Worm (Caenorhabditis elegans) whole organism, L4 larva: Measurements from ENCODE around the gene rbm-42.

Experiments used
- F26F4.8 ChIP-seq: fragments of 200-800 bp; sonication (Bioruptor generic); conservative IDR thresholded peaks from 2 replicates; pipeline ENCODE4 v1.3.6; 2022; ENCODE audit warnings: missing genetic modification characterization, missing compliant biosample characterization
- F44E2.7 ChIP-seq: fragments of 200-800 bp; sonication (Bioruptor generic); IDR thresholded peaks from 2 replicates; pipeline ENCODE4 v2.1.2; 2022; ENCODE audit warnings: missing genetic modification characterization, missing compliant biosample characterization
- F49E8.2 ChIP-seq: sonication (generic microtip); optimal IDR thresholded peaks from 2 replicates; lab custom pipeline; 2016; ENCODE audit warnings: missing compliant biosample characterization, mild to moderate bottlenecking, missing genetic modification characterization, borderline replicate concordance
- R02D3.7 ChIP-seq: fragments of 150-350 bp; sonication (generic microtip); optimal IDR thresholded peaks from 3 replicates; lab custom pipeline; 2014; ENCODE audit warnings: missing biosample characterization, missing genetic modification characterization
- T26A8.4 ChIP-seq: fragments of 200-800 bp; sonication (Bioruptor generic); IDR thresholded peaks from 2 replicates; pipeline ENCODE4 v1.3.6; 2022; ENCODE audit warnings: missing genetic modification characterization, missing compliant biosample characterization
- Y75B8A.6 ChIP-seq: fragments of 200-800 bp; sonication (Bioruptor generic); IDR thresholded peaks from 2 replicates; pipeline ENCODE4 v1.3.6; 2022; ENCODE audit warnings: missing genetic modification reagents, missing genetic modification characterization, missing compliant biosample characterization
- ZK337.2 ChIP-seq: fragments of 200-800 bp; sonication (Bioruptor generic); IDR thresholded peaks from 2 replicates; pipeline ENCODE4 v1.3.6; 2022; ENCODE audit warnings: missing genetic modification reagents, missing genetic modification characterization, missing compliant biosample characterization
- aly-2 ChIP-seq: sonication (generic microtip); optimal IDR thresholded peaks from 2 replicates; lab custom pipeline; 2018; ENCODE audit warnings: missing biosample characterization, missing genetic modification characterization
- ceh-28 ChIP-seq: fragments of 150-350 bp; optimal IDR thresholded peaks from 2 replicates; lab custom pipeline; 2014; ENCODE audit warnings: missing biosample characterization, missing genetic modification reagents, missing genetic modification characterization
- ceh-32 ChIP-seq: sonication (generic microtip); optimal IDR thresholded peaks from 2 replicates; lab custom pipeline; 2016; ENCODE audit warnings: mild to moderate bottlenecking, missing genetic modification characterization, missing compliant biosample characterization; ENCODE audit not compliant: poor library complexity
- ceh-44 ChIP-seq: fragments of 200-800 bp; sonication (Bioruptor generic); IDR thresholded peaks from 2 replicates; pipeline ENCODE4 v1.3.6; 2022; ENCODE audit warnings: missing genetic modification reagents, missing genetic modification characterization, missing compliant biosample characterization
- ces-1 ChIP-seq: fragments of 150-350 bp; sonication (generic microtip); optimal IDR thresholded peaks from 4 replicates; lab custom pipeline; 2014; ENCODE audit warnings: missing biosample characterization, missing genetic modification reagents, missing genetic modification characterization
- ctbp-1 ChIP-seq: fragments of 200-800 bp; sonication (Bioruptor generic); IDR thresholded peaks from 2 replicates; pipeline ENCODE4 v1.3.6; 2022; ENCODE audit warnings: missing genetic modification reagents, missing genetic modification characterization, missing compliant biosample characterization
- daf-16 ChIP-seq, 3 experiments: sonication (generic microtip); optimal IDR thresholded peaks; 2 replicates each; lab custom pipeline; 2016 to 2017; ENCODE audit warnings: missing genetic modification characterization in 3 of 3, missing genetic modification reagents in 3 of 3, mild to moderate bottlenecking in 2 of 3, missing compliant biosample characterization in 2 of 3, missing biosample characterization in 1 of 3, moderate library complexity in 1 of 3
- dmd-6 ChIP-seq: fragments of 200-800 bp; sonication (Bioruptor generic); IDR thresholded peaks from 2 replicates; pipeline ENCODE4 v1.3.6; 2022; ENCODE audit warnings: missing genetic modification reagents, missing genetic modification characterization, missing compliant biosample characterization
- dmd-8 ChIP-seq: fragments of 200-800 bp; sonication (Bioruptor generic); IDR thresholded peaks from 2 replicates; pipeline ENCODE4 v1.3.6; 2022; ENCODE audit warnings: missing genetic modification characterization, missing compliant biosample characterization
- dmd-9 ChIP-seq: fragments of 200-800 bp; sonication (Bioruptor generic); IDR thresholded peaks from 2 replicates; pipeline ENCODE4 v1.3.6; 2022; ENCODE audit warnings: missing genetic modification reagents, missing genetic modification characterization, missing compliant biosample characterization
- egl-27 ChIP-seq: sonication (generic microtip); optimal IDR thresholded peaks from 3 replicates; lab custom pipeline; 2017; ENCODE audit warnings: missing biosample characterization, missing genetic modification reagents, missing genetic modification characterization
- fkh-10 ChIP-seq: fragments of 150-350 bp; optimal IDR thresholded peaks from 2 replicates; lab custom pipeline; 2014; ENCODE audit warnings: missing biosample characterization, missing genetic modification reagents, missing genetic modification characterization
- hlh-11 ChIP-seq: fragments of 200-800 bp; sonication (Bioruptor generic); optimal IDR thresholded peaks from 2 replicates; lab custom pipeline; 2018; ENCODE audit warnings: mild to moderate bottlenecking, missing genetic modification characterization, missing compliant biosample characterization
- hlh-30 ChIP-seq: sonication (generic microtip); optimal IDR thresholded peaks from 2 replicates; lab custom pipeline; 2017; ENCODE audit warnings: antibody characterized with exemption, mild to moderate bottlenecking, missing genetic modification characterization, missing compliant biosample characterization; ENCODE audit not compliant: insufficient read depth
- hmg-1.1 ChIP-seq: fragments of 200-800 bp; sonication (Bioruptor generic); IDR thresholded peaks from 2 replicates; pipeline ENCODE4 v1.3.6; 2022; ENCODE audit warnings: missing genetic modification reagents, missing genetic modification characterization, missing compliant biosample characterization
- jun-1 ChIP-seq: fragments of 150-350 bp; optimal IDR thresholded peaks from 2 replicates; lab custom pipeline; 2014; ENCODE audit warnings: missing biosample characterization, missing genetic modification reagents, missing genetic modification characterization
- lin-1 ChIP-seq: fragments of 200-800 bp; sonication (Bioruptor generic); IDR thresholded peaks from 2 replicates; pipeline ENCODE4 v1.3.6; 2022; ENCODE audit warnings: missing genetic modification reagents, missing genetic modification characterization, missing compliant biosample characterization
- lin-39 ChIP-seq: fragments of 150-350 bp; optimal IDR thresholded peaks from 2 replicates; lab custom pipeline; 2014; ENCODE audit warnings: missing biosample characterization, missing genetic modification reagents, missing genetic modification characterization
- lir-3 ChIP-seq: sonication (generic microtip); optimal IDR thresholded peaks from 2 replicates; lab custom pipeline; 2016; ENCODE audit warnings: mild to moderate bottlenecking, missing genetic modification characterization, missing compliant biosample characterization
- lsy-2 ChIP-seq, 2 experiments: fragments of 150-350 bp in 1 of 2; sonication (generic microtip) in 1 of 2; optimal IDR thresholded peaks; 2 replicates each; lab custom pipeline; 2014 to 2017; ENCODE audit warnings: missing biosample characterization in 2 of 2, missing genetic modification characterization in 2 of 2
- mdt-29 ChIP-seq: fragments of 200-800 bp; sonication (Bioruptor generic); IDR thresholded peaks from 2 replicates; pipeline ENCODE4 v1.3.6; 2022; ENCODE audit warnings: missing genetic modification reagents, missing genetic modification characterization, missing compliant biosample characterization
- mxl-3 ChIP-seq: fragments of 200-800 bp; sonication (Bioruptor generic); optimal IDR thresholded peaks from 2 replicates; lab custom pipeline; 2018; ENCODE audit warnings: mild to moderate bottlenecking, missing genetic modification characterization, missing compliant biosample characterization
- nhr-28 ChIP-seq: fragments of 150-350 bp; optimal IDR thresholded peaks from 2 replicates; lab custom pipeline; 2014; ENCODE audit warnings: missing biosample characterization, missing genetic modification characterization
- nhr-42 ChIP-seq: fragments of 200-800 bp; sonication (Bioruptor generic); IDR thresholded peaks from 2 replicates; pipeline ENCODE4 v1.3.6; 2022; ENCODE audit warnings: missing genetic modification characterization, missing compliant biosample characterization
- nhr-48 ChIP-seq: sonication (generic microtip); optimal IDR thresholded peaks from 2 replicates; lab custom pipeline; 2016; ENCODE audit warnings: mild to moderate bottlenecking, missing genetic modification characterization, missing compliant biosample characterization
- nhr-77 ChIP-seq: fragments of 150-350 bp; optimal IDR thresholded peaks from 2 replicates; lab custom pipeline; 2014; ENCODE audit warnings: missing biosample characterization, missing genetic modification characterization
- php-3 ChIP-seq: fragments of 200-800 bp; sonication (Bioruptor generic); IDR thresholded peaks from 2 replicates; pipeline ENCODE4 v1.3.6; 2022; ENCODE audit warnings: missing genetic modification reagents, missing genetic modification characterization, missing compliant biosample characterization
- pqm-1 ChIP-seq: sonication (generic microtip); optimal IDR thresholded peaks from 2 replicates; lab custom pipeline; 2017; ENCODE audit warnings: missing biosample characterization, missing genetic modification characterization
- rbr-2 ChIP-seq: sonication (generic microtip); optimal IDR thresholded peaks from 2 replicates; lab custom pipeline; 2016; ENCODE audit warnings: missing genotype, missing genetic modification characterization, missing compliant biosample characterization
- saeg-2 ChIP-seq: fragments of 200-800 bp; sonication (Bioruptor generic); IDR thresholded peaks from 2 replicates; pipeline ENCODE4 v1.3.6; 2022; ENCODE audit warnings: missing genetic modification reagents, missing genetic modification characterization, missing compliant biosample characterization
- set-16 ChIP-seq: fragments of 200-800 bp; sonication (Bioruptor generic); IDR thresholded peaks from 2 replicates; pipeline ENCODE4 v1.3.6; 2022; ENCODE audit warnings: missing genetic modification reagents, missing genetic modification characterization, missing compliant biosample characterization
- skn-1 ChIP-seq: fragments of 150-350 bp; optimal IDR thresholded peaks from 2 replicates; lab custom pipeline; 2014; ENCODE audit warnings: missing biosample characterization, missing genetic modification characterization
- snpc-4 ChIP-seq: fragments of 150-350 bp; optimal IDR thresholded peaks from 2 replicates; lab custom pipeline; 2014; ENCODE audit warnings: missing biosample characterization, missing genetic modification characterization
- tag-97 ChIP-seq: fragments of 200-800 bp; sonication (Bioruptor generic); IDR thresholded peaks from 2 replicates; pipeline ENCODE4 v1.3.6; 2022; ENCODE audit warnings: missing genetic modification characterization, missing compliant biosample characterization
- tra-1 ChIP-seq: fragments of 200-800 bp; sonication (Bioruptor generic); IDR thresholded peaks from 2 replicates; pipeline ENCODE4 v1.3.6; 2022; ENCODE audit warnings: missing genetic modification reagents, missing genetic modification characterization, missing compliant biosample characterization
- unc-130 ChIP-seq: sonication (generic microtip); optimal IDR thresholded peaks from 2 replicates; lab custom pipeline; 2016; ENCODE audit warnings: missing genetic modification reagents, missing genetic modification characterization, missing compliant biosample characterization
- unc-62 ChIP-seq, 3 experiments: fragments of 150-350 bp in 1 of 3; sonication (generic microtip); optimal IDR thresholded peaks in 2 of 3; peaks in 1 of 3; 1 replicate in 1 of 3; 2 replicates in 2 of 3; lab custom pipeline; 2014 to 2017; ENCODE audit warnings: missing biosample characterization in 3 of 3, missing genetic modification characterization in 3 of 3, missing genetic modification reagents in 3 of 3, missing genotype in 1 of 3
- ztf-7 ChIP-seq: fragments of 150-350 bp; optimal IDR thresholded peaks from 2 replicates; lab custom pipeline; 2014; ENCODE audit warnings: missing biosample characterization, missing genetic modification characterization

rbm-42 gene

ce11 chrIII:5143520-5143919 is 9.5 kb downstream of the rbm-42 start:
- TF ChIP-seq ceh-28 (tag; lab: Kevin White, UChicago), result no peak
- TF ChIP-seq unc-62 (GFP tag; optimal IDR thresholded peaks at IDR 0.05 in 1 of 2; lab: Kevin White, UChicago), result peak in 1 of 2 experiments; percentile 58
- TF ChIP-seq unc-62 (tag; optimal IDR thresholded peaks at IDR 0.05; lab: Kevin White, UChicago), result no peak
- no peak for TF ChIP-seq lin-1 (GFP tag; lab: Robert Waterston, UW)
- no peak for TF ChIP-seq pqm-1 (tag; lab: Kevin White, UChicago)
- TF ChIP-seq, all 104 proteins: peak for 1

- no peak for TF ChIP-seq skn-1 (tag; lab: Kevin White, UChicago)
- TF ChIP-seq tra-1 (GFP tag; lab: Robert Waterston, UW), result 0 out of 2 replicates have a peak, but pooled peaks have one; percentile 20
- peak; percentile 34; the same call in 1 of the 2 replicates for TF ChIP-seq dmd-6
- TF ChIP-seq unc-62 (GFP tag; optimal IDR thresholded peaks at IDR 0.05 in 1 of 2; lab: Kevin White, UChicago), result peak in 1 of 2 experiments; percentile 52
- no peak for TF ChIP-seq unc-62 (tag; optimal IDR thresholded peaks at IDR 0.05; lab: Kevin White, UChicago)
- no peak for TF ChIP-seq ceh-44 (GFP tag; lab: Robert Waterston, UW)
- TF ChIP-seq hlh-11 (tag; lab: Kevin White, UChicago), result peak; percentile 18
These were observed 11.1 kb downstream of the rbm-42 start for ce11 chrIII:5141935-5142334.

ce11 chrIII:5140559-5140958 is 12.5 kb downstream of the rbm-42 start:
- TF ChIP-seq rbr-2, result no peak
- TF ChIP-seq dmd-6, result peak; percentile 34; the same call in 1 of the 2 replicates
- no peak for TF ChIP-seq pqm-1 (tag; lab: Kevin White, UChicago)
- peak; percentile 25 for TF ChIP-seq hlh-30 (tag; lab: Kevin White, UChicago)
- TF ChIP-seq ztf-7 (tag; lab: Kevin White, UChicago), result no peak
- peak; percentile 30 for TF ChIP-seq nhr-28
- TF ChIP-seq hlh-11 (tag; lab: Kevin White, UChicago), result peak; percentile 65
- TF ChIP-seq jun-1, result no peak
- no peak for TF ChIP-seq php-3 (GFP tag; lab: Robert Waterston, UW)
- TF ChIP-seq lir-3 (tag; lab: Kevin White, UChicago), result no peak
- TF ChIP-seq lsy-2 (tag; optimal IDR thresholded peaks at IDR 0.05; lab: Kevin White, UChicago), result peak in 1 of 2 experiments; percentile 52
- TF ChIP-seq unc-130 (GFP tag; lab: Kevin White, UChicago), result no peak
- TF ChIP-seq R02D3.7 (tag; lab: Kevin White, UChicago), result no peak
- no peak for TF ChIP-seq F49E8.2 (tag; lab: Kevin White, UChicago)
- TF ChIP-seq ctbp-1, result no peak
- no peak for TF ChIP-seq F44E2.7 (GFP tag; lab: Robert Waterston, UW)
- no peak for TF ChIP-seq nhr-77 (tag; lab: Kevin White, UChicago)
- no peak for TF ChIP-seq hmg-1.1
- TF ChIP-seq daf-16 (GFP tag; optimal IDR thresholded peaks at IDR 0.05; lab: Kevin White, UChicago), result peak in 1 of 2 experiments; percentile 80
- TF ChIP-seq daf-16 (tag; optimal IDR thresholded peaks at IDR 0.05; lab: Kevin White, UChicago), result peak; percentile 70
- no peak for TF ChIP-seq nhr-42 (GFP tag; lab: Robert Waterston, UW)
- TF ChIP-seq dmd-9 (GFP tag; lab: Robert Waterston, UW), result no peak
- TF ChIP-seq ces-1 (GFP tag; lab: Kevin White, UChicago), result no peak
- TF ChIP-seq aly-2 (tag; lab: Kevin White, UChicago), result no peak
- no peak for TF ChIP-seq saeg-2 (GFP tag; lab: Robert Waterston, UW)
- no peak for TF ChIP-seq fkh-10 (GFP tag; lab: Kevin White, UChicago)
- TF ChIP-seq ceh-32 (tag; lab: Kevin White, UChicago), result no peak
- TF ChIP-seq T26A8.4 (GFP tag; lab: Robert Waterston, UW), result no peak
- no peak for TF ChIP-seq nhr-48 (tag; lab: Kevin White, UChicago)
- peak in 1 of 2 experiments; percentile 5 for TF ChIP-seq unc-62 (GFP tag; optimal IDR thresholded peaks at IDR 0.05 in 1 of 2; lab: Kevin White, UChicago)
- no peak for TF ChIP-seq unc-62 (tag; optimal IDR thresholded peaks at IDR 0.05; lab: Kevin White, UChicago)
- no peak for TF ChIP-seq tag-97
- no peak for TF ChIP-seq lin-39 (tag; lab: Kevin White, UChicago)
- peak; percentile 58 for TF ChIP-seq mxl-3 (GFP tag; lab: Kevin White, UChicago)
- TF ChIP-seq F26F4.8 (GFP tag; lab: Robert Waterston, UW), result no peak
- TF ChIP-seq dmd-8, result no peak
- TF ChIP-seq Y75B8A.6 (GFP tag; lab: Robert Waterston, UW), result no peak
- TF ChIP-seq snpc-4, result no peak
- TF ChIP-seq ZK337.2 (GFP tag; lab: Robert Waterston, UW), result no peak
- no peak for TF ChIP-seq egl-27 (tag; lab: Kevin White, UChicago)
- no peak for TF ChIP-seq mdt-29
- no peak for TF ChIP-seq set-16 (GFP tag; lab: Robert Waterston, UW)
